Fruit fly (Drosophila melanogaster): ENCODE results near the gene CG18178.

- TF ChIP-seq acj6 (GFP tag; optimal IDR thresholded peaks at IDR 0.05): no peak
- no peak for TF ChIP-seq Sox15 (GFP tag; optimal IDR thresholded peaks at IDR 0.05)
- TF ChIP-seq CG31627 (GFP tag; optimal IDR thresholded peaks at IDR 0.05): no peak
- peak; percentile 42; the same call in 1 of the 2 replicates for TF ChIP-seq CG15336 (GFP tag; IDR thresholded peaks at IDR 0.05)
- TF ChIP-seq CG3919 (GFP tag; optimal IDR thresholded peaks at IDR 0.05): no peak
- TF ChIP-seq net (GFP tag; optimal IDR thresholded peaks at IDR 0.05): no peak
- no peak for TF ChIP-seq Gug (GFP tag; IDR thresholded peaks at IDR 0.05)
Measured at dm6 chr3L:9694169-9694866, 24.6 kb downstream of the CG18178 start.
